Fruit fly (Drosophila melanogaster) whole organism, embryonic: ENCODE measurements around the gene Or7a.

Source experiments
- Atf6 ChIP-seq: fragments of 200-800 bp; sonication (Bioruptor generic); IDR thresholded peaks from 2 replicates; pipeline ENCODE4 v1.3.6; 2022; ENCODE audit warnings: missing biosample characterization, missing genetic modification characterization
- CG10267 ChIP-seq: fragments of 200-800 bp; sonication (Bioruptor generic); optimal IDR thresholded peaks from 2 replicates; lab custom pipeline; 2018; ENCODE audit warnings: missing biosample characterization, mild to moderate bottlenecking, missing genetic modification characterization, moderate library complexity
- CG10979 ChIP-seq: fragments of 200-800 bp; sonication (Bioruptor generic); optimal IDR thresholded peaks from 2 replicates; lab custom pipeline; 2018; ENCODE audit warnings: missing biosample characterization, mild to moderate bottlenecking, missing genetic modification characterization, moderate library complexity
- CG11247 ChIP-seq: fragments of 200-800 bp; sonication (Bioruptor generic); IDR thresholded peaks from 2 replicates; pipeline ENCODE4 v1.3.6; 2022; ENCODE audit warnings: missing biosample characterization, missing genetic modification characterization
- CG11723 ChIP-seq: fragments of 200-800 bp; sonication (Bioruptor generic); optimal IDR thresholded peaks from 2 replicates; lab custom pipeline; 2017; ENCODE audit warnings: missing biosample characterization, mild to moderate bottlenecking, missing genetic modification characterization
- CG12071 ChIP-seq: fragments of 200-800 bp; sonication (Bioruptor generic); optimal IDR thresholded peaks from 3 replicates; lab custom pipeline; 2018; ENCODE audit warnings: missing biosample characterization, mild to moderate bottlenecking, missing genetic modification characterization
- CG13775 ChIP-seq: fragments of 200-800 bp; sonication (Bioruptor generic); optimal IDR thresholded peaks from 3 replicates; lab custom pipeline; 2017; ENCODE audit warnings: missing biosample characterization, mild to moderate bottlenecking, missing genetic modification characterization
- CG1602 ChIP-seq: fragments of 200-800 bp; sonication (Bioruptor generic); optimal IDR thresholded peaks from 3 replicates; lab custom pipeline; 2016; ENCODE audit warnings: missing biosample characterization, missing genetic modification characterization
- CG17568 ChIP-seq: fragments of 200-800 bp; sonication (Bioruptor generic); optimal IDR thresholded peaks from 2 replicates; lab custom pipeline; 2018; ENCODE audit warnings: missing biosample characterization, mild to moderate bottlenecking, missing genetic modification characterization, moderate library complexity
- CG18011 ChIP-seq: fragments of 200-800 bp; sonication (Bioruptor generic); optimal IDR thresholded peaks from 2 replicates; lab custom pipeline; 2017; ENCODE audit warnings: missing biosample characterization, missing genetic modification characterization, mild to moderate bottlenecking, moderate library complexity, missing genotype
- CG32772 ChIP-seq: fragments of 200-800 bp; sonication (Bioruptor generic); IDR thresholded peaks from 2 replicates; pipeline ENCODE4 v1.3.6; 2022; ENCODE audit warnings: missing biosample characterization, missing genetic modification characterization
- CG34422 ChIP-seq: fragments of 200-800 bp; sonication (Bioruptor generic); IDR thresholded peaks from 3 replicates; pipeline ENCODE4 v1.3.6; 2022; ENCODE audit warnings: missing biosample characterization, missing genetic modification characterization
- CG42726 ChIP-seq: fragments of 200-800 bp; sonication (Bioruptor generic); IDR thresholded peaks from 2 replicates; pipeline ENCODE4 v1.3.6; 2022; ENCODE audit warnings: missing biosample characterization, missing genetic modification characterization; ENCODE audit not compliant: partially characterized antibody
- CG6813 ChIP-seq: fragments of 200-800 bp; sonication (Bioruptor generic); optimal IDR thresholded peaks from 2 replicates; lab custom pipeline; 2017; ENCODE audit warnings: missing biosample characterization, missing genetic modification characterization, mild to moderate bottlenecking, moderate library complexity, missing genetic modification reagents
- CG7745 ChIP-seq: fragments of 200-800 bp; sonication (Bioruptor generic); optimal IDR thresholded peaks from 2 replicates; lab custom pipeline; 2018; ENCODE audit warnings: missing biosample characterization, mild to moderate bottlenecking, missing genetic modification characterization, moderate library complexity
- CG7987 ChIP-seq: fragments of 200-800 bp; sonication (Bioruptor generic); optimal IDR thresholded peaks from 2 replicates; lab custom pipeline; 2018; ENCODE audit warnings: missing biosample characterization, mild to moderate bottlenecking, missing genetic modification characterization, moderate library complexity
- CG8089 ChIP-seq: fragments of 200-800 bp; sonication (Bioruptor generic); optimal IDR thresholded peaks from 3 replicates; lab custom pipeline; 2016; ENCODE audit warnings: missing biosample characterization, missing genetic modification characterization
- CG8359 ChIP-seq: fragments of 200-800 bp; sonication (Bioruptor generic); optimal IDR thresholded peaks from 2 replicates; lab custom pipeline; 2017; ENCODE audit warnings: missing biosample characterization, mild to moderate bottlenecking, missing genetic modification characterization, borderline replicate concordance
- CG9437 ChIP-seq: fragments of 200-800 bp; sonication (Bioruptor generic); optimal IDR thresholded peaks from 2 replicates; lab custom pipeline; 2018; ENCODE audit warnings: missing biosample characterization, mild to moderate bottlenecking, missing genetic modification characterization
- Dll ChIP-seq: fragments of 200-800 bp; sonication (Bioruptor generic); IDR thresholded peaks from 4 replicates; pipeline ENCODE4 v1.3.6; 2022; ENCODE audit warnings: missing biosample characterization, missing genetic modification characterization; ENCODE audit not compliant: partially characterized antibody
- Hr3 ChIP-seq: fragments of 200-800 bp; sonication (Bioruptor generic); optimal IDR thresholded peaks from 3 replicates; lab custom pipeline; 2016; ENCODE audit warnings: missing biosample characterization, missing genetic modification characterization
- Jarid2 ChIP-seq: fragments of 200-800 bp; sonication (Bioruptor generic); optimal IDR thresholded peaks from 3 replicates; lab custom pipeline; 2017; ENCODE audit warnings: mild to moderate bottlenecking, missing biosample characterization, missing genetic modification reagents, missing genetic modification characterization
- MTF-1 ChIP-seq: fragments of 200-800 bp; sonication (Bioruptor generic); optimal IDR thresholded peaks from 2 replicates; lab custom pipeline; 2018; ENCODE audit warnings: missing biosample characterization, mild to moderate bottlenecking, missing genetic modification characterization, borderline replicate concordance
- Meics ChIP-seq: fragments of 200-800 bp; sonication (Bioruptor generic); optimal IDR thresholded peaks from 2 replicates; lab custom pipeline; 2017; ENCODE audit warnings: missing biosample characterization, mild to moderate bottlenecking, missing genetic modification characterization
- Mes4 ChIP-seq: fragments of 200-800 bp; sonication (Bioruptor generic); optimal IDR thresholded peaks from 2 replicates; lab custom pipeline; 2016; ENCODE audit warnings: missing biosample characterization, missing genetic modification characterization
- Mrtf ChIP-seq: fragments of 200-800 bp; sonication (Bioruptor generic); IDR thresholded peaks from 3 replicates; pipeline ENCODE4 v1.3.6; 2022; ENCODE audit warnings: missing biosample characterization, missing genetic modification characterization
- Oli ChIP-seq: fragments of 200-800 bp; sonication (Bioruptor generic); optimal IDR thresholded peaks from 2 replicates; lab custom pipeline; 2018; ENCODE audit warnings: missing biosample characterization, mild to moderate bottlenecking, missing genetic modification characterization, moderate library complexity
- Sox100B ChIP-seq: fragments of 200-800 bp; sonication (Bioruptor generic); optimal IDR thresholded peaks from 3 replicates; lab custom pipeline; 2018; ENCODE audit warnings: missing biosample characterization, mild to moderate bottlenecking, missing genetic modification characterization
- bowl ChIP-seq: fragments of 200-800 bp; sonication (Bioruptor generic); IDR thresholded peaks from 2 replicates; pipeline ENCODE4 v1.3.6; 2022; ENCODE audit warnings: missing biosample characterization, missing genetic modification characterization
- caup ChIP-seq: fragments of 200-800 bp; sonication (Bioruptor generic); optimal IDR thresholded peaks from 3 replicates; lab custom pipeline; 2017; ENCODE audit warnings: missing biosample characterization, mild to moderate bottlenecking, missing genetic modification characterization, moderate library complexity; ENCODE audit not compliant: severe bottlenecking
- chif ChIP-seq, 2 experiments: fragments of 200-800 bp; sonication (Bioruptor generic); optimal IDR thresholded peaks; 3 replicates each; lab custom pipeline; 2016; ENCODE audit warnings: missing biosample characterization in 2 of 2, missing genetic modification characterization in 2 of 2
- ci ChIP-seq: fragments of 200-800 bp; sonication (Bioruptor generic); IDR thresholded peaks from 3 replicates; pipeline ENCODE4 v1.3.6; 2022; ENCODE audit warnings: missing biosample characterization, missing genetic modification characterization
- disco-r ChIP-seq: fragments of 200-800 bp; sonication (Bioruptor generic); optimal IDR thresholded peaks from 2 replicates; lab custom pipeline; 2016; ENCODE audit warnings: missing biosample characterization, missing genetic modification characterization
- en ChIP-seq: fragments of 200-800 bp; sonication (Bioruptor generic); optimal IDR thresholded peaks from 2 replicates; lab custom pipeline; 2016; ENCODE audit warnings: missing biosample characterization, missing genetic modification characterization
- fd102C ChIP-seq: fragments of 200-800 bp; sonication (Bioruptor generic); optimal IDR thresholded peaks from 2 replicates; lab custom pipeline; 2018; ENCODE audit warnings: missing biosample characterization, mild to moderate bottlenecking, missing genetic modification characterization, moderate library complexity
- fd96Cb ChIP-seq: fragments of 200-800 bp; sonication (Bioruptor generic); optimal IDR thresholded peaks from 2 replicates; lab custom pipeline; 2018; ENCODE audit warnings: missing biosample characterization, mild to moderate bottlenecking, missing genetic modification characterization, moderate library complexity
- ind ChIP-seq: fragments of 200-800 bp; sonication (Bioruptor generic); optimal IDR thresholded peaks from 3 replicates; lab custom pipeline; 2016; ENCODE audit warnings: missing biosample characterization, missing genetic modification characterization
- kay ChIP-seq: fragments of 200-800 bp; sonication (Bioruptor generic); optimal IDR thresholded peaks from 2 replicates; lab custom pipeline; 2016; ENCODE audit warnings: missing biosample characterization, missing genetic modification characterization
- lola ChIP-seq, 3 experiments: fragments of >200 bp in 2 of 3; fragments of 200-800 bp in 1 of 3; sonication (Bioruptor generic) in 1 of 3; optimal IDR thresholded peaks; 2 replicates each; lab custom pipeline; 2017 to 2019; ENCODE audit warnings: missing biosample characterization in 3 of 3, missing genetic modification characterization in 3 of 3, mild to moderate bottlenecking in 1 of 3, moderate library complexity in 1 of 3
- mirr ChIP-seq: fragments of 200-800 bp; sonication (Bioruptor generic); optimal IDR thresholded peaks from 3 replicates; lab custom pipeline; 2018; ENCODE audit warnings: missing biosample characterization, mild to moderate bottlenecking, missing genetic modification characterization
- nerfin-1 ChIP-seq: fragments of 200-800 bp; sonication (Bioruptor generic); optimal IDR thresholded peaks from 3 replicates; lab custom pipeline; 2019; ENCODE audit warnings: missing biosample characterization, mild to moderate bottlenecking, missing genetic modification characterization, moderate library complexity
- nerfin-2 ChIP-seq: fragments of 200-800 bp; sonication (Bioruptor generic); IDR thresholded peaks from 2 replicates; pipeline ENCODE4 v1.3.6; 2022; ENCODE audit warnings: missing biosample characterization, missing genetic modification characterization; ENCODE audit not compliant: partially characterized antibody
- nom ChIP-seq: fragments of 200-800 bp; sonication (Bioruptor generic); optimal IDR thresholded peaks from 2 replicates; lab custom pipeline; 2017; ENCODE audit warnings: missing biosample characterization, missing genetic modification characterization, mild to moderate bottlenecking, moderate library complexity, missing genetic modification reagents
- pita ChIP-seq: fragments of 200-800 bp; sonication (Bioruptor generic); optimal IDR thresholded peaks from 2 replicates; lab custom pipeline; 2017; ENCODE audit warnings: missing biosample characterization, mild to moderate bottlenecking, missing genetic modification characterization
- tap ChIP-seq: fragments of 200-800 bp; optimal IDR thresholded peaks from 3 replicates; lab custom pipeline; 2019; ENCODE audit warnings: missing biosample characterization, mild to moderate bottlenecking, missing genetic modification characterization, moderate library complexity
- tin ChIP-seq: fragments of 200-800 bp; sonication (Bioruptor generic); optimal IDR thresholded peaks from 3 replicates; lab custom pipeline; 2016; ENCODE audit warnings: missing biosample characterization, missing genetic modification characterization
- tna ChIP-seq: fragments of 200-800 bp; sonication (Bioruptor generic); IDR thresholded peaks from 2 replicates; pipeline ENCODE4 v1.3.6; 2022; ENCODE audit warnings: missing biosample characterization, missing genetic modification characterization; ENCODE audit not compliant: partially characterized antibody
- wek ChIP-seq: fragments of 200-800 bp; sonication (Bioruptor generic); optimal IDR thresholded peaks from 3 replicates; lab custom pipeline; 2018; ENCODE audit warnings: missing biosample characterization, mild to moderate bottlenecking, missing genetic modification characterization, moderate library complexity
- yki ChIP-seq: fragments of >200 bp; optimal IDR thresholded peaks from 3 replicates; lab custom pipeline; 2018
- zen ChIP-seq: fragments of 200-800 bp; sonication (Bioruptor generic); optimal IDR thresholded peaks from 3 replicates; lab custom pipeline; 2018; ENCODE audit warnings: missing biosample characterization, mild to moderate bottlenecking, missing genetic modification characterization, moderate library complexity

Or7a gene

dm6 chrX:8122834-8123233, 42.7 kb downstream of the Or7a start (continued):
- TF ChIP-seq CG9437 (no peak), MTF-1 (no peak), chif (GFP tag; optimal IDR thresholded peaks at IDR 0.05; lab: Kevin White, UChicago) (peak in 1 of 2 experiments; percentile 5), disco-r (GFP tag; lab: Kevin White, UChicago) (no peak), Atf6 (no peak), pita (GFP tag; lab: Kevin White, UChicago) (no peak), Mrtf (GFP tag; lab: Robert Waterston, UW) (no peak), wek (no peak), Oli (tag; lab: Kevin White, UChicago) (peak; percentile 27), CG13775 (GFP tag; lab: Kevin White, UChicago) (no peak), tin (GFP tag; lab: Kevin White, UChicago) (no peak), CG8359 (GFP tag; lab: Kevin White, UChicago) (no peak), tna (no peak), yki (no peak), CG17568 (GFP tag; lab: Kevin White, UChicago) (no peak), CG8089 (GFP tag; lab: Kevin White, UChicago) (no peak), fd102C (GFP tag; lab: Kevin White, UChicago) (no peak), tap (no peak), Jarid2 (no peak), en (GFP tag; lab: Kevin White, UChicago) (no peak), nerfin-1 (no peak), CG32772 (GFP tag; lab: Robert Waterston, UW) (no peak), CG7745 (tag; lab: Kevin White, UChicago) (no peak), Dll (GFP tag; lab: Robert Waterston, UW) (no peak), CG10979 (tag; lab: Kevin White, UChicago) (peak; percentile 54), CG7987 (GFP tag; lab: Kevin White, UChicago) (no peak), CG34422 (GFP tag; lab: Robert Waterston, UW) (no peak), CG11247 (no peak), bowl (GFP tag; lab: Robert Waterston, UW) (no peak), Mes4 (no peak), mirr (no peak), Sox100B (GFP tag; lab: Kevin White, UChicago) (peak; percentile 18), nerfin-2 (GFP tag; lab: Robert Waterston, UW) (no peak), lola (GFP tag; optimal IDR thresholded peaks at IDR 0.05; lab: Kevin White, UChicago) (peak in 1 of 3 experiments; percentile 57), CG18011 (no peak), CG42726 (GFP tag; lab: Robert Waterston, UW) (no peak), kay (GFP tag; lab: Kevin White, UChicago) (no peak), CG12071 (no peak), caup (no peak), CG10267 (tag; lab: Kevin White, UChicago) (peak; percentile 21), nom (no peak), Hr3 (GFP tag; lab: Kevin White, UChicago) (no peak), zen (tag; lab: Kevin White, UChicago) (no peak), Meics (GFP tag; lab: Kevin White, UChicago) (no peak), CG11723 (no peak), ind (no peak), CG6813 (GFP tag; lab: Kevin White, UChicago) (no peak), CG1602 (GFP tag; lab: Kevin White, UChicago) (no peak), fd96Cb (tag; lab: Kevin White, UChicago) (peak; percentile 20), ci (no peak)
